Worm (Caenorhabditis elegans): ENCODE measurements around the gene ZC116.5.

ZC116.5 gene

DNA sequence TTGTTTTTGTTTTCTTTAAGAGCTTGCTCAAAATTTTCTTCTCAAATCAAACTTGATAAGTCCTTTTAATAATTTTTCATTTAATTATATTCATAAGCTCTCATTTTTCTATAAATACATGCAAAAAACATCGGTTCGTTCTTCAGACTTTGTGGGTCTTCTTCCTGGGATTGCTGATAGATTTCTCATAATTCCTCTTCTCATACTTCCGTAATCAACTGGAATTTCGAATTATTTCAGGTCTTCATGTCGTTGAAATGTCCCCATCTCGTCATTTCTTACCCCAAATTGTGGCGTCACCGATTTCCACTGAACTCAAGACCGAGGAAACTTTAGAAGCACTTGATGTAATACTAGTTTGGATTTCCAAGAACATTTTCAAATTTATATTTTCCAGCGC lies 43.9 kb downstream of the ZC116.5 start:
- no peak for TF ChIP-seq unc-39 (tag; optimal IDR thresholded peaks at IDR 0.05)
- no peak for TF ChIP-seq sptf-1 (tag; optimal IDR thresholded peaks at IDR 0.05)
- TF ChIP-seq ceh-39 (tag; optimal IDR thresholded peaks at IDR 0.05) = no peak
- no peak for TF ChIP-seq ceh-83 (GFP tag; optimal IDR thresholded peaks at IDR 0.05)
- TF ChIP-seq flh-1 (GFP tag; optimal IDR thresholded peaks at IDR 0.05) = no peak
- TF ChIP-seq unc-62 (GFP tag; optimal IDR thresholded peaks at IDR 0.05) = no peak
- TF ChIP-seq elt-1 (tag; optimal IDR thresholded peaks at IDR 0.05; ENCODE audit: borderline replicate concordance, insufficient read depth) = no peak
- no peak for TF ChIP-seq bed-3 (GFP tag; optimal IDR thresholded peaks at IDR 0.05)

ce11 chrV:12563187-12563586 lies 45.6 kb downstream of the ZC116.5 start, which contains the start of gene mrps-5:
mrps-5 (plus strand) TSS chrV:12563487.
- no peak for TF ChIP-seq bed-3 (GFP tag; optimal IDR thresholded peaks at IDR 0.05)
- TF ChIP-seq ceh-39 (tag; optimal IDR thresholded peaks at IDR 0.05) = no peak
- no peak for TF ChIP-seq lin-13 (tag; optimal IDR thresholded peaks at IDR 0.05)
- TF ChIP-seq flh-1 (GFP tag; optimal IDR thresholded peaks at IDR 0.05) = no peak
- TF ChIP-seq sem-2 (GFP tag; optimal IDR thresholded peaks at IDR 0.05) = no peak
- TF ChIP-seq hlh-1 (tag; optimal IDR thresholded peaks at IDR 0.05) = no peak
- no peak for TF ChIP-seq blmp-1 (tag; optimal IDR thresholded peaks at IDR 0.05)
- no peak for TF ChIP-seq mep-1 (tag; optimal IDR thresholded peaks at IDR 0.05)
- no peak for TF ChIP-seq sptf-1 (tag; optimal IDR thresholded peaks at IDR 0.05)
- TF ChIP-seq nhr-76 (tag; optimal IDR thresholded peaks at IDR 0.05) = no peak
- TF ChIP-seq nhr-237 (tag; optimal IDR thresholded peaks at IDR 0.05) = no peak
- TF ChIP-seq pha-4 (tag; optimal IDR thresholded peaks at IDR 0.05) = no peak

ce11 chrV:12560328-12560782 lies 48.4 kb downstream of the ZC116.5 start, which contains the start of gene sel-1:
sel-1 (plus strand) TSS chrV:12560732.
- TF ChIP-seq ham-2 (GFP tag; optimal IDR thresholded peaks at IDR 0.05) = no peak
- TF ChIP-seq unc-120 (tag; optimal IDR thresholded peaks at IDR 0.05; ENCODE audit: poor library complexity, severe bottlenecking) = no peak
- TF ChIP-seq tbx-8 (GFP tag; optimal IDR thresholded peaks at IDR 0.05) = no peak
- no peak for TF ChIP-seq lin-13 (tag; optimal IDR thresholded peaks at IDR 0.05)
- TF ChIP-seq lsy-2 (tag; optimal IDR thresholded peaks at IDR 0.05) = no peak
- TF ChIP-seq lin-32 (GFP tag; optimal IDR thresholded peaks at IDR 0.05) = no peak
- TF ChIP-seq sem-2 (GFP tag; optimal IDR thresholded peaks at IDR 0.05) = no peak
- TF ChIP-seq ces-1 (GFP tag; optimal IDR thresholded peaks at IDR 0.05) = no peak
- no peak for TF ChIP-seq pha-4 (tag; optimal IDR thresholded peaks at IDR 0.05)
- no peak for TF ChIP-seq nhr-76 (tag; optimal IDR thresholded peaks at IDR 0.05)
- no peak for TF ChIP-seq bed-3 (GFP tag; optimal IDR thresholded peaks at IDR 0.05)
- no peak for TF ChIP-seq blmp-1 (tag; optimal IDR thresholded peaks at IDR 0.05)
- TF ChIP-seq flh-1 (GFP tag; optimal IDR thresholded peaks at IDR 0.05) = no peak
- TF ChIP-seq unc-62 (GFP tag; optimal IDR thresholded peaks at IDR 0.05) = no peak
- no peak for TF ChIP-seq zip-8 (tag; optimal IDR thresholded peaks at IDR 0.05)
- TF ChIP-seq snpc-4 (tag; optimal IDR thresholded peaks at IDR 0.05) = no peak
- no peak for TF ChIP-seq M03D4.4 (tag; optimal IDR thresholded peaks at IDR 0.05)
- no peak for TF ChIP-seq mab-5 (tag; optimal IDR thresholded peaks at IDR 0.05)
- TF ChIP-seq ceh-43 (GFP tag; optimal IDR thresholded peaks at IDR 0.05) = no peak
